Fruit fly (Drosophila melanogaster) whole organism, prepupa: ENCODE data around the gene CG13004.

Experiments used
- CG11294 ChIP-seq: fragments of 200-800 bp; sonication (Bioruptor generic); IDR thresholded peaks from 2 replicates; pipeline ENCODE4 v1.3.6; 2022; ENCODE audit warnings: missing biosample characterization, missing genetic modification characterization
- CG11762 ChIP-seq: fragments of 200-800 bp; sonication (Bioruptor generic); optimal IDR thresholded peaks from 3 replicates; lab custom pipeline; 2016; ENCODE audit warnings: missing biosample characterization, missing genetic modification characterization; ENCODE audit not compliant: insufficient read depth
- CG11902 ChIP-seq: fragments of 200-800 bp; sonication (Bioruptor generic); optimal IDR thresholded peaks from 3 replicates; lab custom pipeline; 2016; ENCODE audit warnings: missing biosample characterization, missing genetic modification characterization
- CG1621 ChIP-seq: fragments of 200-800 bp; sonication (Bioruptor generic); optimal IDR thresholded peaks from 3 replicates; lab custom pipeline; 2018; ENCODE audit warnings: missing biosample characterization, mild to moderate bottlenecking, missing genetic modification characterization
- CG3032 ChIP-seq: fragments of 200-800 bp; optimal IDR thresholded peaks from 2 replicates; lab custom pipeline; 2019; ENCODE audit warnings: missing biosample characterization, mild to moderate bottlenecking, missing genetic modification characterization, moderate library complexity
- CG31627 ChIP-seq: fragments of 200-800 bp; sonication (Bioruptor generic); optimal IDR thresholded peaks from 3 replicates; lab custom pipeline; 2016; ENCODE audit warnings: missing biosample characterization, missing genetic modification characterization
- CG32006 ChIP-seq: fragments of 200-800 bp; sonication (Bioruptor generic); optimal IDR thresholded peaks from 3 replicates; lab custom pipeline; 2017; ENCODE audit warnings: missing biosample characterization, mild to moderate bottlenecking, missing genetic modification characterization
- CG3919 ChIP-seq: fragments of 200-800 bp; sonication (Bioruptor generic); optimal IDR thresholded peaks from 3 replicates; lab custom pipeline; 2016; ENCODE audit warnings: missing biosample characterization, missing genetic modification characterization
- CG4318 ChIP-seq: fragments of 200-800 bp; sonication (Bioruptor generic); optimal IDR thresholded peaks from 3 replicates; lab custom pipeline; 2017; ENCODE audit warnings: missing biosample characterization, mild to moderate bottlenecking, missing genetic modification characterization
- CG6163 ChIP-seq: fragments of 200-800 bp; sonication (Bioruptor generic); IDR thresholded peaks from 3 replicates; pipeline ENCODE4 v1.3.6; 2022; ENCODE audit warnings: missing biosample characterization, missing genetic modification characterization
- CG6792 ChIP-seq: fragments of 200-800 bp; sonication (Bioruptor generic); optimal IDR thresholded peaks from 3 replicates; lab custom pipeline; 2016; ENCODE audit warnings: missing biosample characterization, missing genetic modification characterization
- CG6808 ChIP-seq: fragments of 200-800 bp; sonication (Bioruptor generic); optimal IDR thresholded peaks from 3 replicates; lab custom pipeline; 2017; ENCODE audit warnings: missing biosample characterization, missing genetic modification characterization, mild to moderate bottlenecking, moderate library complexity, missing genetic modification reagents
- CG6854 ChIP-seq: fragments of 200-800 bp; sonication (Bioruptor generic); optimal IDR thresholded peaks from 2 replicates; lab custom pipeline; 2017; ENCODE audit warnings: missing biosample characterization, mild to moderate bottlenecking, missing genetic modification characterization
- CG7368 ChIP-seq: fragments of 200-800 bp; sonication (Bioruptor generic); optimal IDR thresholded peaks from 3 replicates; lab custom pipeline; 2016; ENCODE audit warnings: missing biosample characterization, missing genetic modification characterization
- CG8119 ChIP-seq: fragments of 200-800 bp; sonication (Bioruptor generic); IDR thresholded peaks from 3 replicates; pipeline ENCODE4 v1.3.6; 2022; ENCODE audit warnings: missing biosample characterization, missing genetic modification characterization
- CG8319 ChIP-seq: fragments of 200-800 bp; sonication (Bioruptor generic); optimal IDR thresholded peaks from 3 replicates; lab custom pipeline; 2016; ENCODE audit warnings: missing biosample characterization, missing genetic modification characterization
- CG8632 ChIP-seq: fragments of 200-800 bp; sonication (Bioruptor generic); optimal IDR thresholded peaks from 3 replicates; lab custom pipeline; 2016; ENCODE audit warnings: missing biosample characterization, missing genetic modification characterization
- CG9139 ChIP-seq: fragments of 200-800 bp; sonication (Bioruptor generic); optimal IDR thresholded peaks from 3 replicates; lab custom pipeline; 2017; ENCODE audit warnings: missing biosample characterization, mild to moderate bottlenecking, missing genetic modification characterization
- Eip78C ChIP-seq: fragments of 200-800 bp; sonication (Bioruptor generic); peaks from one replicate; lab custom pipeline; 2016; ENCODE audit warnings: missing biosample characterization, missing genetic modification characterization
- Eip93F ChIP-seq: fragments of 200-800 bp; sonication (Bioruptor generic); optimal IDR thresholded peaks from 2 replicates; lab custom pipeline; 2016; ENCODE audit warnings: missing biosample characterization, mild to moderate bottlenecking, missing genetic modification characterization
- Ets21C ChIP-seq: fragments of 200-800 bp; sonication (Bioruptor generic); optimal IDR thresholded peaks from 3 replicates; lab custom pipeline; 2016; ENCODE audit warnings: missing biosample characterization, missing genetic modification characterization
- Gug ChIP-seq: fragments of 200-800 bp; sonication (Bioruptor generic); IDR thresholded peaks from 2 replicates; pipeline ENCODE4 v1.3.6; 2022; ENCODE audit warnings: missing biosample characterization, missing genetic modification characterization
- Hr38 ChIP-seq: sonication (Bioruptor generic); optimal IDR thresholded peaks from 2 replicates; lab custom pipeline; 2016; ENCODE audit warnings: missing biosample characterization, missing genetic modification characterization
- Hr39 ChIP-seq: fragments of 200-800 bp; sonication (Bioruptor generic); optimal IDR thresholded peaks from 2 replicates; lab custom pipeline; 2016; ENCODE audit warnings: missing biosample characterization, missing genetic modification characterization
- Lpt ChIP-seq: fragments of 200-800 bp; sonication (Bioruptor generic); optimal IDR thresholded peaks from 3 replicates; lab custom pipeline; 2016; ENCODE audit warnings: missing biosample characterization, missing genetic modification characterization
- OdsH ChIP-seq: fragments of 200-800 bp; sonication (Bioruptor generic); optimal IDR thresholded peaks from 3 replicates; lab custom pipeline; 2016; ENCODE audit warnings: missing biosample characterization, missing genetic modification characterization
- Sox14 ChIP-seq: fragments of 200-800 bp; sonication (Bioruptor generic); optimal IDR thresholded peaks from 3 replicates; lab custom pipeline; 2016; ENCODE audit warnings: missing biosample characterization, missing genetic modification characterization
- acj6 ChIP-seq: fragments of 200-800 bp; sonication (Bioruptor generic); optimal IDR thresholded peaks from 3 replicates; lab custom pipeline; 2016; ENCODE audit warnings: missing biosample characterization, missing genetic modification characterization
- dsx ChIP-seq: fragments of 200-800 bp; optimal IDR thresholded peaks from 3 replicates; lab custom pipeline; 2019; ENCODE audit warnings: missing biosample characterization, mild to moderate bottlenecking, missing genetic modification characterization, moderate library complexity; ENCODE audit not compliant: poor library complexity, severe bottlenecking
- esn ChIP-seq: fragments of 200-800 bp; sonication (Bioruptor generic); optimal IDR thresholded peaks from 2 replicates; lab custom pipeline; 2016; ENCODE audit warnings: missing biosample characterization, mild to moderate bottlenecking, missing genetic modification characterization, moderate library complexity
- fd85E ChIP-seq: fragments of 200-800 bp; sonication (Bioruptor generic); optimal IDR thresholded peaks from 3 replicates; lab custom pipeline; 2016; ENCODE audit warnings: missing biosample characterization, missing genetic modification characterization
- fkh ChIP-seq: fragments of 200-800 bp; sonication (Bioruptor generic); optimal IDR thresholded peaks from 3 replicates; lab custom pipeline; 2017; ENCODE audit warnings: missing biosample characterization, mild to moderate bottlenecking, missing genetic modification characterization, moderate library complexity
- lz ChIP-seq: fragments of 200-800 bp; sonication (Bioruptor generic); optimal IDR thresholded peaks from 3 replicates; lab custom pipeline; 2016; ENCODE audit warnings: missing biosample characterization, missing genetic modification characterization
- spab ChIP-seq: fragments of 200-800 bp; sonication (Bioruptor generic); optimal IDR thresholded peaks from 2 replicates; lab custom pipeline; 2017; ENCODE audit warnings: missing biosample characterization, mild to moderate bottlenecking, missing genetic modification characterization, missing genetic modification reagents
- vri ChIP-seq: fragments of 200-800 bp; sonication (Bioruptor generic); optimal IDR thresholded peaks from 3 replicates; lab custom pipeline; 2016; ENCODE audit warnings: missing biosample characterization, mild to moderate bottlenecking, missing genetic modification characterization

Gene CG13004

DNA sequence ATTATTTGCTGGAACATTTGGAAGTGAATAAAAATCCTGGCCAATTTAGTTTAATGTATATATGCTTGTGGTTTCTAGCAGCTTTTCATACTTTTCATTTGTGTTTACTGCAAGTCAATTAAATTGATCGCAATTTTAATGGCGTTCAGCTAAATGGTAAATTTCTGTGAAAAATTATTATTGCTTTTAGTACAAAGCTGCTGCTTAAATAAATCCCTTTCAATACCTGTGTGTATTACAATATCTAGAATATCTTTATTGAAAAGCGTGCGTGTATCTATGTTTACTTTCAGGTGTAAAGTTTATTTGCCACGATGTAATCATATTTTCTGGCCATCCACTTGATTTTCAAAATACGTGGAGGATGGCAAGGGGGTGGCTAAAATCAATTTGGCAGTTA lies 29.6 kb downstream of the CG13004 start, which contains the start of gene ppk28:
Gene ppk28, plus strand, starts transcription at position 301 of the 400 bp plus-strand sequence.
- TF ChIP-seq CG3919 (no peak), CG4318 (GFP tag; lab: Kevin White, UChicago) (no peak), Gug (no peak), CG7368 (GFP tag; lab: Kevin White, UChicago) (no peak), OdsH (GFP tag; lab: Kevin White, UChicago) (no peak), CG9139 (GFP tag; lab: Kevin White, UChicago) (no peak)

DNA sequence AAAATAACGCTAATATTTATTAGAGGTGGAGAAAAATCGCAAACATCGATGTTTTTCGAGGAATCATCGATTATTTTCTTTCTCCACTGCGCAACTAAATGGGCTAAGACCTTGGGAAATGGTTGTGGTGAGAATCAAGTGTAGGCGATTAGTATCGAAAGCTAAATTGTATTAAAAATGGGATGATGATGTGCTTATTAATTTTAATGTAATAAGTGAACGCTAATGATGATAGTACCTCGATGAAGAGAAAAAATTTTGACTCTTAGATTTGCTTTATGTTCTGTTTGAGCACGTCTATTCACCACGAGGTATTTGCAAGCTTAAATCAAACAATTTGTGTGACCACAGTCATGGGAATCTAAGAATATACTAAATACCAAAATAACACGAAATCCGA lies 32.0 kb downstream of the CG13004 start, which contains the start of the genes Rai1 and CG13005:
Gene Rai1, minus strand, starts transcription at position 46 of the 400 bp plus-strand sequence.
Gene CG13005, plus strand, starts transcription at position 352 of the 400 bp plus-strand sequence.
- peak; percentile 36 for TF ChIP-seq Eip78C
- peak; percentile 34 for TF ChIP-seq CG1621
- no peak for TF ChIP-seq Hr38 (GFP tag; lab: Kevin White, UChicago)
- TF ChIP-seq Gug, result no peak
- TF ChIP-seq esn (GFP tag; lab: Kevin White, UChicago), result peak; percentile 8
- TF ChIP-seq CG8119, result no peak
- no peak for TF ChIP-seq vri
- no peak for TF ChIP-seq CG8319 (GFP tag; lab: Kevin White, UChicago)

DNA sequence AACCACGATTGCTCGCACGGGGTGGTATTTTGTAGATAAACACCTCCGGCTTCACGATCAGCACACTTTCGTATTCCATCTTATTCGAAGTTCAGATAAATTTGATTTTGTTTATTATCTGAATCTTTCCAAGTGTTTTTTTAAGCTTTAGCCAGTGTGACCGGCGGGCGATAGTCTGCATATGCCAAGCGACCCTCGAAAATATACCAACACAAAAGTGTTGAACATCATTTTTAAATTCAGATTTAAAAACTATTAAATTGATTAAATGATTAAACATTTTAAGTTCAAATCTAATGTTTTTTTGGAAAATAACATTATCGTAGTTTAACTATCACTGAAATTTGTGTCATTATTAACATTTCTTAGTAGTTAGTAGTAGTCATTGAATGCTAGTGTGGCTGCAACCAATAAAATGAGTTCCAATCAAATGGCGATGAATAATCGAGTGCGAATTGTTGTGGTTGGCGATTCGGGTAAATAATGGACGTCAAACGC lies 34.7 kb downstream of the CG13004 start, which contains the start of the genes CG9132 and CG4789:
Gene CG9132, minus strand, starts transcription at position 181 of the 498 bp plus-strand sequence.
Gene CG4789, plus strand, starts transcription at position 401 of the 498 bp plus-strand sequence.
- TF ChIP-seq Gug (0 out of 2 replicates have a peak, but pooled peaks have one; percentile 0), CG1621 (no peak)
- TF ChIP-seq, all 60 proteins: peak for 1

DNA sequence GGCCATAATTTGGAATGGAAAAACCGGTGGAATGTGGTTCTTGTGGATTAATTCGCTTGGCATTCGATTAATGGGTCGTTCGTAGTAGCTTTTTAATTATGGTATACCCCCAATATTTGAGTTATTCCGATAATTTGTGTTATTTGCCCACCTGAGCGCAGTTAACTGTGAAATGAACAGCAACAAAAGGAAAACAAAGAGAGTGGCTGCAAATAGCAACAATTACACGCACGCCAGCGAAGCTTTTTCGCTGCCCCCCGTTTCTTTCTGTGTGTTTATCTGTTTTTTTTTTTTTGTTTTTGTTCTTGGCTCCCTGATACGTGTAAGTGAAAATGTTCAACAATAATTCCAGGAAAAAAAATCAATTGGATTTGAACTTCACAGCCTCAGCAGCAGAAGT lies 35.4 kb downstream of the CG13004 start:
- TF ChIP-seq CG6808 (GFP tag; lab: Kevin White, UChicago) (no peak), CG11902 (GFP tag; lab: Kevin White, UChicago) (no peak), CG32006 (GFP tag; lab: Kevin White, UChicago) (no peak), dsx (no peak), Eip78C (peak; percentile 67), CG6163 (GFP tag; lab: Robert Waterston, UW) (no peak), vri (no peak), CG4318 (GFP tag; lab: Kevin White, UChicago) (no peak), CG8319 (GFP tag; lab: Kevin White, UChicago) (no peak), CG8632 (GFP tag; lab: Kevin White, UChicago) (no peak), CG3032 (no peak), fkh (GFP tag; lab: Kevin White, UChicago) (no peak), CG11294 (no peak), CG31627 (no peak), Hr39 (GFP tag; lab: Kevin White, UChicago) (no peak), CG6854 (GFP tag; lab: Kevin White, UChicago) (no peak), Lpt (GFP tag; lab: Kevin White, UChicago) (no peak), CG6792 (no peak), Gug (peak; percentile 10; the same call in 1 of the 2 replicates), esn (GFP tag; lab: Kevin White, UChicago) (peak; percentile 14), Sox14 (GFP tag; lab: Kevin White, UChicago) (peak; percentile 74), spab (GFP tag; lab: Kevin White, UChicago) (no peak), acj6 (GFP tag; lab: Kevin White, UChicago) (no peak), fd85E (no peak), Eip93F (GFP tag; lab: Kevin White, UChicago) (no peak), CG9139 (GFP tag; lab: Kevin White, UChicago) (no peak), CG11762 (no peak), lz (GFP tag; lab: Kevin White, UChicago) (no peak), Ets21C (GFP tag; lab: Kevin White, UChicago) (no peak), CG7368 (GFP tag; lab: Kevin White, UChicago) (no peak)
